Worm (Caenorhabditis elegans) whole organism, L1 larva: ENCODE results near the gene F18E9.4.

ENCODE experiments used
- C16A3.4 ChIP-seq: fragments of 150-350 bp; optimal IDR thresholded peaks from 2 replicates; lab custom pipeline; 2014; ENCODE audit warnings: missing biosample characterization, missing genetic modification characterization
- F16B12.6 ChIP-seq: fragments of 150-350 bp; optimal IDR thresholded peaks from 2 replicates; lab custom pipeline; 2014; ENCODE audit warnings: missing biosample characterization, missing genetic modification characterization
- dpl-1 ChIP-seq, 3 experiments: fragments of 150-350 bp in 2 of 3; sonication (generic microtip) in 1 of 3; optimal IDR thresholded peaks; 2 replicates each; lab custom pipeline; 2014 to 2017; ENCODE audit warnings: missing biosample characterization in 3 of 3, missing genetic modification characterization in 3 of 3, missing genetic modification reagents in 3 of 3
- efl-3 ChIP-seq: fragments of 200-800 bp; sonication (Bioruptor generic); optimal IDR thresholded peaks from 2 replicates; lab custom pipeline; 2018; ENCODE audit warnings: mild to moderate bottlenecking, missing genetic modification characterization, missing compliant biosample characterization
- elt-3 ChIP-seq, 6 experiments: fragments of 150-350 bp in 1 of 6; sonication (generic microtip); optimal IDR thresholded peaks; 2 replicates each; lab custom pipeline; 2017 to 2018; ENCODE audit warnings: missing biosample characterization in 6 of 6, missing genetic modification characterization in 6 of 6, inconsistent platforms in 1 of 6
- lsy-2 ChIP-seq, 2 experiments: fragments of 150-350 bp; optimal IDR thresholded peaks; 2 replicates each; lab custom pipeline; 2014; ENCODE audit warnings: missing biosample characterization in 2 of 2, missing genetic modification characterization in 2 of 2
- mef-2 ChIP-seq: fragments of 150-350 bp; optimal IDR thresholded peaks from 2 replicates; lab custom pipeline; 2014; ENCODE audit warnings: missing biosample characterization, missing genetic modification characterization
- mep-1 ChIP-seq: fragments of 150-350 bp; optimal IDR thresholded peaks from 2 replicates; lab custom pipeline; 2014; ENCODE audit warnings: missing biosample characterization, missing genetic modification characterization
- nhr-12 ChIP-seq: sonication (generic microtip); optimal IDR thresholded peaks from 2 replicates; lab custom pipeline; 2017; ENCODE audit warnings: missing biosample characterization, missing genetic modification characterization
- nhr-85 ChIP-seq: sonication (generic microtip); peaks from one replicate; lab custom pipeline; 2016; ENCODE audit warnings: missing genetic modification characterization, inconsistent platforms, missing compliant biosample characterization
- tbx-2 ChIP-seq: sonication (generic microtip); optimal IDR thresholded peaks from 2 replicates; lab custom pipeline; 2016; ENCODE audit warnings: missing genetic modification characterization, missing compliant biosample characterization
- zip-4 ChIP-seq: fragments of 200-800 bp; sonication (Bioruptor generic); optimal IDR thresholded peaks from 2 replicates; lab custom pipeline; 2018; ENCODE audit warnings: mild to moderate bottlenecking, missing genetic modification characterization, moderate library complexity, missing compliant biosample characterization

- TF ChIP-seq efl-3 (GFP tag; lab: Kevin White, UChicago) (no peak), F16B12.6 (tag; lab: Kevin White, UChicago) (no peak), mef-2 (no peak), nhr-85 (tag; lab: Kevin White, UChicago) (no peak), elt-3 (tag; optimal IDR thresholded peaks at IDR 0.05; lab: Kevin White, UChicago) (no peak), tbx-2 (no peak), nhr-12 (tag; lab: Kevin White, UChicago) (no peak), lsy-2 (tag; optimal IDR thresholded peaks at IDR 0.05; lab: Kevin White, UChicago) (no peak), C16A3.4 (tag; lab: Kevin White, UChicago) (no peak), dpl-1 (GFP tag; optimal IDR thresholded peaks at IDR 0.05; lab: Kevin White, UChicago) (no peak), zip-4 (GFP tag; lab: Kevin White, UChicago) (no peak), mep-1 (tag; lab: Kevin White, UChicago) (no peak)
Observed at ce11 chrX:8565810-8566416, 14.4 kb upstream of the F18E9.4 start.
